Worm (Caenorhabditis elegans): ENCODE data around the gene cas-1.
A peak's percentile ranks its signal among the peaks of the same experiment; 100 is the strongest.

The cas-1 gene

ce11 chrX:16770919-16771318 lies 42.5 kb downstream of the cas-1 start (continued):
- no peak for TF ChIP-seq dve-1 (tag; optimal IDR thresholded peaks at IDR 0.05)
- no peak for TF ChIP-seq zip-5 (tag; optimal IDR thresholded peaks at IDR 0.05)
- TF ChIP-seq pax-1 (tag; optimal IDR thresholded peaks at IDR 0.05) = no peak
- no peak for TF ChIP-seq pqm-1 (tag; optimal IDR thresholded peaks at IDR 0.05)
- peak; percentile 10 for TF ChIP-seq tbx-2 (tag; optimal IDR thresholded peaks at IDR 0.05)
- no peak for TF ChIP-seq ttx-3 (tag; optimal IDR thresholded peaks at IDR 0.05)
- TF ChIP-seq ets-4 (tag; optimal IDR thresholded peaks at IDR 0.05) = no peak
- no peak for TF ChIP-seq hlh-30 (tag; optimal IDR thresholded peaks at IDR 0.05; ENCODE audit: insufficient read depth)
- TF ChIP-seq sdc-2 (tag; optimal IDR thresholded peaks at IDR 0.05) = peak; percentile 66
- TF ChIP-seq elt-2 (tag; optimal IDR thresholded peaks at IDR 0.05) = no peak
- TF ChIP-seq mec-3 (tag; optimal IDR thresholded peaks at IDR 0.05; ENCODE audit: borderline replicate concordance) = peak; percentile 19
- no peak for TF ChIP-seq ceh-24 (tag; optimal IDR thresholded peaks at IDR 0.05)
- TF ChIP-seq pha-2 (tag; optimal IDR thresholded peaks at IDR 0.05) = no peak
- TF ChIP-seq ahr-1 (tag; optimal IDR thresholded peaks at IDR 0.05) = no peak
- TF ChIP-seq nhr-232 (tag; optimal IDR thresholded peaks at IDR 0.05) = no peak

- TF ChIP-seq pha-2 (tag; optimal IDR thresholded peaks at IDR 0.05) = no peak
- no peak for TF ChIP-seq ztf-16 (tag; optimal IDR thresholded peaks at IDR 0.05)
- TF ChIP-seq unc-42 (tag; optimal IDR thresholded peaks at IDR 0.05) = no peak
- TF ChIP-seq ceh-22 (tag; optimal IDR thresholded peaks at IDR 0.05) = no peak
- no peak for TF ChIP-seq che-1 (tag; optimal IDR thresholded peaks at IDR 0.05)
- no peak for TF ChIP-seq ceh-31 (tag; optimal IDR thresholded peaks at IDR 0.05)
Observed at ce11 chrX:16770398-16770797, 43.1 kb downstream of the cas-1 start, which contains the start of gene mct-6. TSS of gene mct-6 (minus strand) at chrX:16770498.

ce11 chrX:16762529-16762928 lies 50.9 kb downstream of the cas-1 start, which contains the start of gene C10E2.1:
TSS of gene C10E2.1 (plus strand) at chrX:16762829.
- TF ChIP-seq ceh-18 (tag; optimal IDR thresholded peaks at IDR 0.05) (no peak), ceh-31 (tag; optimal IDR thresholded peaks at IDR 0.05) (no peak), fax-1 (tag; optimal IDR thresholded peaks at IDR 0.05) (no peak), ceh-48 (tag; optimal IDR thresholded peaks at IDR 0.05) (no peak), ceh-14 (tag; optimal IDR thresholded peaks at IDR 0.05) (no peak), npax-4 (tag; optimal IDR thresholded peaks at IDR 0.05) (no peak), rnt-1 (tag; optimal IDR thresholded peaks at IDR 0.05) (no peak), dve-1 (tag; optimal IDR thresholded peaks at IDR 0.05) (no peak), ceh-2 (tag; optimal IDR thresholded peaks at IDR 0.05) (no peak), madf-2 (tag; optimal IDR thresholded peaks at IDR 0.05) (no peak), nfya-1 (tag; optimal IDR thresholded peaks at IDR 0.05) (no peak), hlh-15 (tag; optimal IDR thresholded peaks at IDR 0.05) (no peak), pha-2 (tag; optimal IDR thresholded peaks at IDR 0.05) (no peak), hlh-6 (tag; optimal IDR thresholded peaks at IDR 0.05) (no peak)
